Worm (Caenorhabditis elegans) whole organism, midembryonic: ENCODE results near the gene anoh-2.

Experiments
- T22C8.4 ChIP-seq: fragments of 200-800 bp; sonication (Bioruptor generic); IDR thresholded peaks from 2 replicates; pipeline ENCODE4 v1.3.6; 2022; ENCODE audit warnings: missing genetic modification characterization, missing compliant biosample characterization
- flt-1 ChIP-seq: fragments of 200-800 bp; sonication (Bioruptor generic); IDR thresholded peaks from 2 replicates; pipeline ENCODE4 v1.3.6; 2022; ENCODE audit warnings: missing genetic modification characterization, missing compliant biosample characterization
- med-1 ChIP-seq: sonication (generic microtip); optimal IDR thresholded peaks from 2 replicates; lab custom pipeline; 2017; ENCODE audit warnings: missing genetic modification characterization, mild to moderate bottlenecking, missing compliant biosample characterization, antibody characterized with exemption, missing genetic modification reagents; ENCODE audit not compliant: insufficient read depth
- tab-1 ChIP-seq: fragments of 200-800 bp; sonication (Bioruptor generic); IDR thresholded peaks from 2 replicates; pipeline ENCODE4 v1.3.6; 2022; ENCODE audit warnings: missing genetic modification characterization, missing compliant biosample characterization
- ztf-29 ChIP-seq: fragments of 200-800 bp; sonication (Bioruptor generic); IDR thresholded peaks from 2 replicates; pipeline ENCODE4 v1.3.6; 2022; ENCODE audit warnings: missing genetic modification reagents, missing genetic modification characterization, missing compliant biosample characterization

DNA sequence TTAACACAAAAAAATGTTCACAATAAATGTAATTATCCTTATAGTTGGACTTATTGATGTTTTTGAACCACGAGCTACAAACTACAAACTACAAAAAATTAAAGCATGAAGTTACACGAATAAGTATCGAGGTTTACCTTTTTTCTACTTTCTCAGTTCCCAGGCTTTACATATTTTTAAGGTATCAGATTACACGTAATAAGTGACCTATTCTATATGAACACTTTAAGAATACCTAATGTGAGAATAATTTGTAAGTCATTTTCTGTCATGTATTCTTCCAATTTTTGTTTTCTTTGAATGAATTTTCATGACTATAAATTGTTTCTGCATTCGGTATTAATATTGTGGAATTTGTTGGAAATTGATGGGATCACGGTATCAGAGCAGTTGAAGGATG is 57.4 kb downstream of the anoh-2 start, which contains the start of gene lgc-8:
- TF ChIP-seq T22C8.4 (no peak), flt-1 (GFP tag; lab: Robert Waterston, UW) (no peak), med-1 (GFP tag; lab: Kevin White, UChicago) (no peak), tab-1 (GFP tag; lab: Robert Waterston, UW) (no peak), ztf-29 (GFP tag; lab: Robert Waterston, UW) (no peak)
